Worm (Caenorhabditis elegans) whole organism, midembryonic: ENCODE data around the gene lin-22.
A peak's percentile ranks its signal among the peaks of the same experiment; 100 is the strongest.

ENCODE experiments used
- T22C8.4 ChIP-seq: fragments of 200-800 bp; sonication (Bioruptor generic); IDR thresholded peaks from 2 replicates; pipeline ENCODE4 v1.3.6; 2022; ENCODE audit warnings: missing genetic modification characterization, missing compliant biosample characterization
- cog-1 ChIP-seq: sonication (generic microtip); optimal IDR thresholded peaks from 2 replicates; lab custom pipeline; 2016; ENCODE audit warnings: missing genetic modification characterization, missing compliant biosample characterization
- flt-1 ChIP-seq: fragments of 200-800 bp; sonication (Bioruptor generic); IDR thresholded peaks from 2 replicates; pipeline ENCODE4 v1.3.6; 2022; ENCODE audit warnings: missing genetic modification characterization, missing compliant biosample characterization
- klf-2 ChIP-seq: fragments of 200-800 bp; sonication (Bioruptor generic); conservative IDR thresholded peaks from 2 replicates; pipeline ENCODE4 v1.3.6; 2022; ENCODE audit warnings: missing genetic modification reagents, missing genetic modification characterization, missing compliant biosample characterization
- med-1 ChIP-seq: sonication (generic microtip); optimal IDR thresholded peaks from 2 replicates; lab custom pipeline; 2017; ENCODE audit warnings: missing genetic modification characterization, mild to moderate bottlenecking, missing compliant biosample characterization, antibody characterized with exemption, missing genetic modification reagents; ENCODE audit not compliant: insufficient read depth
- ref-1 ChIP-seq: fragments of 200-800 bp; sonication (Bioruptor generic); conservative IDR thresholded peaks from 2 replicates; pipeline ENCODE4 v1.3.6; 2022; ENCODE audit warnings: missing genetic modification reagents, missing genetic modification characterization, missing compliant biosample characterization
- tab-1 ChIP-seq: fragments of 200-800 bp; sonication (Bioruptor generic); IDR thresholded peaks from 2 replicates; pipeline ENCODE4 v1.3.6; 2022; ENCODE audit warnings: missing genetic modification characterization, missing compliant biosample characterization
- ztf-23 ChIP-seq: fragments of 200-800 bp; sonication (Bioruptor generic); IDR thresholded peaks from 2 replicates; pipeline ENCODE4 v1.3.6; 2022; ENCODE audit warnings: missing genetic modification reagents, missing genetic modification characterization, missing compliant biosample characterization
- ztf-29 ChIP-seq: fragments of 200-800 bp; sonication (Bioruptor generic); IDR thresholded peaks from 2 replicates; pipeline ENCODE4 v1.3.6; 2022; ENCODE audit warnings: missing genetic modification reagents, missing genetic modification characterization, missing compliant biosample characterization

The lin-22 gene

ce11 chrIV:3046889-3047288, 27.4 kb downstream of the lin-22 start:
- TF ChIP-seq cog-1 (tag; lab: Kevin White, UChicago) (no peak), T22C8.4 (GFP tag; lab: Robert Waterston, UW) (no peak), med-1 (no peak), flt-1 (no peak)

- TF ChIP-seq ztf-29 (GFP tag; lab: Robert Waterston, UW) (peak; percentile 84), tab-1 (GFP tag; lab: Robert Waterston, UW) (peak; percentile 89), T22C8.4 (GFP tag; lab: Robert Waterston, UW) (peak; percentile 88), flt-1 (peak; percentile 94), klf-2 (GFP tag; lab: Robert Waterston, UW) (peak; percentile 99), ref-1 (peak; percentile 85), ztf-23 (GFP tag; lab: Robert Waterston, UW) (peak; percentile 93)
Measured at ce11 chrIV:3050054-3050990, 30.8 kb downstream of the lin-22 start, which contains the start of gene eel-1. Gene eel-1 (minus strand): TSS chrIV:3050104.

ce11 chrIV:3053428-3053827, 33.9 kb downstream of the lin-22 start, which contains the start of gene ivph-3:
Gene ivph-3 (plus strand): TSS chrIV:3053728.
- TF ChIP-seq T22C8.4 (GFP tag; lab: Robert Waterston, UW) (no peak), tab-1 (GFP tag; lab: Robert Waterston, UW) (no peak), klf-2 (GFP tag; lab: Robert Waterston, UW) (no peak), cog-1 (tag; lab: Kevin White, UChicago) (no peak), ztf-29 (GFP tag; lab: Robert Waterston, UW) (no peak), med-1 (no peak), flt-1 (no peak), ref-1 (no peak)

- TF ChIP-seq tab-1 (GFP tag; lab: Robert Waterston, UW) (no peak), T22C8.4 (GFP tag; lab: Robert Waterston, UW) (no peak), med-1 (no peak), klf-2 (GFP tag; lab: Robert Waterston, UW) (no peak), ztf-29 (GFP tag; lab: Robert Waterston, UW) (no peak), ref-1 (no peak), ztf-23 (GFP tag; lab: Robert Waterston, UW) (no peak), flt-1 (no peak), cog-1 (tag; lab: Kevin White, UChicago) (no peak)
Measured at ce11 chrIV:3055320-3055719, 35.8 kb downstream of the lin-22 start.

DNA sequence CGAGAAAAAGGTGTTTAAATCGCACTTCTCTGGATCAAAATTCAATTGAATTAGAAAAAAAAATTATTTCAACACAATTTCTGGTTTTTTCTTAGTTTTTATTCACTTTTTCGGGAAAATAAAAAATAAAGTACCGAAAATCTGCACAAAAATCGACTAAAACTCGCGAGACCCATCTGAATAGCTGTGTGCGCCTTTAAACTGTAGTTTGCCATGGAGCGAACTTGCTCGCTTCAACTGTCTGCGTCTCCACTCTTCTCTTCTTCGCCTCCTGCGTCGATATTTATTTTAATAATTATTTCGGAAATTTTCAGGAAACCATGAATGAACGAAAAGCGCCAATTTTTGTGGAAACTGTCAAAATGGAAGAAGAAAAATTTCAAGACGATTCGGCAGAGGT, 36.3 kb downstream of the lin-22 start:
- TF ChIP-seq flt-1 (no peak), cog-1 (tag; lab: Kevin White, UChicago) (no peak), tab-1 (GFP tag; lab: Robert Waterston, UW) (no peak), ztf-23 (GFP tag; lab: Robert Waterston, UW) (no peak), ztf-29 (GFP tag; lab: Robert Waterston, UW) (no peak), ref-1 (no peak)

ce11 chrIV:3062936-3063439, 43.5 kb downstream of the lin-22 start, which contains the start of gene Y67D8C.6:
Gene Y67D8C.6 (minus strand): TSS chrIV:3063389.
- TF ChIP-seq flt-1: no peak
- no peak for TF ChIP-seq med-1
- TF ChIP-seq ref-1: no peak

DNA sequence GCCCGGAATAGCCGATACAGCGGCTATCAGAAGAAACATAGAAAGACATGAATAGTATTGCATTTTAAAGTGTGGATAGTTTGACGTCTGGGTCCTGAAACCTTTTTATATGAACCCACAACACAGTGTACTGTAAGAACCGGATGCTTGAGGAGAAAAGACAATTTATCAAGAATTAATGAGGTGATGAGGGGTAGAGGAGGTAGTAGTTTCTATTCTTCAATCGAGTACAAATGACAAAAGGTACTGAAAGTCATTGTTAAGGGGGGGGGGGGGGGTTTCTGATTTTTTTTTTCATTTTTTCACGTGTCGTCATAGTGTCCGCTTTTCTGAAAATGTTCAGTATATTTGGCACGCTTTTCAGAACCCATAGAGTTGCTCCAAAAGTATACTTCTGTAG, 47.3 kb downstream of the lin-22 start, which contains the start of gene Y67D8C.7:
Gene Y67D8C.7 (minus strand): TSS at position 101 of the 400 bp plus-strand sequence.
- TF ChIP-seq cog-1 (tag; lab: Kevin White, UChicago) (no peak), med-1 (no peak), ztf-29 (GFP tag; lab: Robert Waterston, UW) (no peak), ztf-23 (GFP tag; lab: Robert Waterston, UW) (no peak), klf-2 (GFP tag; lab: Robert Waterston, UW) (no peak), T22C8.4 (GFP tag; lab: Robert Waterston, UW) (no peak), tab-1 (GFP tag; lab: Robert Waterston, UW) (no peak)

- TF ChIP-seq med-1 (no peak), klf-2 (GFP tag; lab: Robert Waterston, UW) (no peak), cog-1 (tag; lab: Kevin White, UChicago) (no peak), ztf-23 (GFP tag; lab: Robert Waterston, UW) (no peak), flt-1 (no peak), T22C8.4 (GFP tag; lab: Robert Waterston, UW) (no peak)
Measured at ce11 chrIV:3069619-3070260, 50.2 kb downstream of the lin-22 start, which contains the start of gene cpg-9. Gene cpg-9 (minus strand): TSS chrIV:3070210.

- TF ChIP-seq T22C8.4 (GFP tag; lab: Robert Waterston, UW) (0 out of 2 replicates have a peak, but pooled peaks have one; percentile 15), cog-1 (tag; lab: Kevin White, UChicago) (no peak)
Measured at ce11 chrIV:3071997-3072396, 52.5 kb downstream of the lin-22 start, which contains the start of gene Y67D8C.2. Gene Y67D8C.2 (plus strand): TSS chrIV:3072297.
